Fruit fly (Drosophila melanogaster): ENCODE measurements around the gene CG12279.

CG12279 gene

dm6 chr3R:12717588-12718535, 13.0 kb downstream of the CG12279 start:
- TF ChIP-seq CG13204 (GFP tag; optimal IDR thresholded peaks at IDR 0.05) (no peak), Ets98B (GFP tag; IDR thresholded peaks at IDR 0.05) (peak; percentile 61), CG8301 (tag; optimal IDR thresholded peaks at IDR 0.05) (peak; percentile 33), CG9948 (tag; optimal IDR thresholded peaks at IDR 0.05) (no peak), CG32121 (GFP tag; IDR thresholded peaks at IDR 0.05) (no peak; the same call in 1 of the 2 replicates), CG12605 (GFP tag; IDR thresholded peaks at IDR 0.05) (0 out of 2 replicates have a peak, but pooled peaks have one; percentile 20), gl (tag; optimal IDR thresholded peaks at IDR 0.05) (peak; percentile 0), Pif1B (GFP tag; optimal IDR thresholded peaks at IDR 0.05) (no peak), CG15710 (tag; optimal IDR thresholded peaks at IDR 0.05) (no peak), Pif1A (GFP tag; optimal IDR thresholded peaks at IDR 0.05) (peak; percentile 38), rn (GFP tag; IDR thresholded peaks at IDR 0.05) (0 out of 2 replicates have a peak, but pooled peaks have one; percentile 15), D1 (tag; optimal IDR thresholded peaks at IDR 0.05) (no peak), CG10348 (GFP tag; IDR thresholded peaks at IDR 0.05) (no peak), CG34367 (tag; optimal IDR thresholded peaks at IDR 0.05) (no peak), Snoo (tag; optimal IDR thresholded peaks at IDR 0.05) (no peak), CG4496 (GFP tag; IDR thresholded peaks at IDR 0.05) (peak; percentile 61), fd96Ca (GFP tag; IDR thresholded peaks at IDR 0.05) (peak; percentile 36; the same call in 1 of the 3 replicates), CG8159 (tag; optimal IDR thresholded peaks at IDR 0.05) (peak; percentile 26), EcR (GFP tag; optimal IDR thresholded peaks at IDR 0.05) (no peak), CG17806 (tag; optimal IDR thresholded peaks at IDR 0.05) (peak; percentile 24), CG14655 (GFP tag; optimal IDR thresholded peaks at IDR 0.05) (peak; percentile 57)

dm6 chr3R:12718536-12719033, 13.7 kb downstream of the CG12279 start:
- TF ChIP-seq CG34367 (tag; optimal IDR thresholded peaks at IDR 0.05) (no peak), CG12605 (GFP tag; IDR thresholded peaks at IDR 0.05) (0 out of 2 replicates have a peak, but pooled peaks have one; percentile 4), Pif1A (GFP tag; optimal IDR thresholded peaks at IDR 0.05) (no peak), Ets98B (GFP tag; IDR thresholded peaks at IDR 0.05) (0 out of 2 replicates have a peak, but pooled peaks have one; percentile 2)

DNA sequence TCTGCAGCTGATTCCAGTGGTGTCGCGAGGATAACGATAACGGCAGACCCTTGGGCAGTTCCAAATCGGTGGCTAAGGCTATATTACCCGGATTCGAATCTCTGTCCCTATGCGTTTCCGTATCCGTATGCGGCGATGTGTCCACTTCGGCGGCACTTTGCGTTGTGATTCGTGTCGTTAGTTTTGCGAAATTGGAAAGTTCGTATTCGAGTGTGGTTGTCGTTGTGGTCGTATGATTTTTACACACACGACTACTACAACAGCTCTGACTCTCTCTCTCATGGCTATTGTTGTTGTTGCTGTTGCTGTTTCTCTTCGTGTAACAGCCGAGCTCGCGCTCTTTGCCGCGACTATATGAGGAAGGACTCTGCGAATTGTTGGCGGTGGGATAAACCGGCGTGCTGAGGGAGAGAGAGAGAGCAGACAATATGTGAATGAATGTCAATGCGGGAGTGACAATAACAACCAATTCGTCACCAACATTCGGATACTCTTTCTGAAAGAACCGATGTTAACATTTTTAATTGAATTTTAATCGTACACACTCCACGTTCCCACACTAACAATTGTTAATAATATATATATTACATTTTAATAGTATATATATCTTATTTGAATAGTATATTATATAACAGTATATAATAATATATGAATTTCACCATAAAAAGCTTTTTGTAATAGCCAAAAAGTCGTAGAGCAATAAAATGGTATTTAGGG, 14.9 kb downstream of the CG12279 start:
- TF ChIP-seq CG34367 (tag; optimal IDR thresholded peaks at IDR 0.05) = peak; percentile 46
- TF ChIP-seq gl (tag; optimal IDR thresholded peaks at IDR 0.05) = no peak
- no peak for TF ChIP-seq rn (GFP tag; IDR thresholded peaks at IDR 0.05)
- TF ChIP-seq CG4496 (GFP tag; IDR thresholded peaks at IDR 0.05) = peak; percentile 81
- TF ChIP-seq CG13204 (GFP tag; optimal IDR thresholded peaks at IDR 0.05) = peak; percentile 50
- TF ChIP-seq Ets98B (GFP tag; IDR thresholded peaks at IDR 0.05) = peak; percentile 63
- TF ChIP-seq EcR (GFP tag; optimal IDR thresholded peaks at IDR 0.05) = peak; percentile 18
- TF ChIP-seq Pif1A (GFP tag; optimal IDR thresholded peaks at IDR 0.05) = peak; percentile 27
- peak; percentile 61 for TF ChIP-seq CG17806 (tag; optimal IDR thresholded peaks at IDR 0.05)
- peak; percentile 52; the same call in 1 of the 2 replicates for TF ChIP-seq CG32121 (GFP tag; IDR thresholded peaks at IDR 0.05)
- TF ChIP-seq D1 (tag; optimal IDR thresholded peaks at IDR 0.05) = peak; percentile 60
- TF ChIP-seq CG14655 (GFP tag; optimal IDR thresholded peaks at IDR 0.05) = peak; percentile 79
- TF ChIP-seq CG12605 (GFP tag; IDR thresholded peaks at IDR 0.05) = peak; percentile 61
- no peak for TF ChIP-seq CG10348 (GFP tag; IDR thresholded peaks at IDR 0.05)
- TF ChIP-seq CG8159 (tag; optimal IDR thresholded peaks at IDR 0.05) = peak; percentile 78
- peak; percentile 71 for TF ChIP-seq Pif1B (GFP tag; optimal IDR thresholded peaks at IDR 0.05)
- TF ChIP-seq CG15710 (tag; optimal IDR thresholded peaks at IDR 0.05) = peak; percentile 70
- TF ChIP-seq CG8301 (tag; optimal IDR thresholded peaks at IDR 0.05) = peak; percentile 47
- TF ChIP-seq fd96Ca (GFP tag; IDR thresholded peaks at IDR 0.05) = peak; percentile 34; the same call in 1 of the 3 replicates
- TF ChIP-seq CG9948 (tag; optimal IDR thresholded peaks at IDR 0.05) = peak; percentile 61
- peak; percentile 71 for TF ChIP-seq Snoo (tag; optimal IDR thresholded peaks at IDR 0.05)

- TF ChIP-seq CG9948 (tag; optimal IDR thresholded peaks at IDR 0.05) = no peak
- TF ChIP-seq CG10348 (GFP tag; IDR thresholded peaks at IDR 0.05) = no peak
- TF ChIP-seq CG17806 (tag; optimal IDR thresholded peaks at IDR 0.05) = no peak
- no peak for TF ChIP-seq CG34367 (tag; optimal IDR thresholded peaks at IDR 0.05)
- TF ChIP-seq D1 (tag; optimal IDR thresholded peaks at IDR 0.05) = no peak
- TF ChIP-seq fd96Ca (GFP tag; IDR thresholded peaks at IDR 0.05) = no peak; the same call in 2 of the 3 replicates
- no peak for TF ChIP-seq CG32121 (GFP tag; IDR thresholded peaks at IDR 0.05)
- TF ChIP-seq gl (tag; optimal IDR thresholded peaks at IDR 0.05) = no peak
- no peak for TF ChIP-seq Pif1B (GFP tag; optimal IDR thresholded peaks at IDR 0.05)
- no peak for TF ChIP-seq Snoo (tag; optimal IDR thresholded peaks at IDR 0.05)
- no peak for TF ChIP-seq Pif1A (GFP tag; optimal IDR thresholded peaks at IDR 0.05)
- peak; percentile 18 for TF ChIP-seq CG15710 (tag; optimal IDR thresholded peaks at IDR 0.05)
- TF ChIP-seq CG8301 (tag; optimal IDR thresholded peaks at IDR 0.05) = no peak
- no peak; the same call in 1 of the 2 replicates for TF ChIP-seq Ets98B (GFP tag; IDR thresholded peaks at IDR 0.05)
- TF ChIP-seq CG14655 (GFP tag; optimal IDR thresholded peaks at IDR 0.05) = peak; percentile 4
These were observed 15.7 kb downstream of the CG12279 start for dm6 chr3R:12720344-12721200.

Measured in whole organism, pupa.